Worm (Caenorhabditis elegans) whole organism, late embryonic: ENCODE data around the gene tbx-40.

Experiments
- ama-1 ChIP-seq: fragments of 150-350 bp; optimal IDR thresholded peaks from 2 replicates; lab custom pipeline; 2014
- ceh-14 ChIP-seq: sonication (generic microtip); optimal IDR thresholded peaks from 2 replicates; lab custom pipeline; 2016; ENCODE audit warnings: missing genotype, missing genetic modification characterization, missing compliant biosample characterization
- ceh-19 ChIP-seq: fragments of 200-800 bp; sonication (Bioruptor generic); optimal IDR thresholded peaks from 2 replicates; lab custom pipeline; 2018; ENCODE audit warnings: mild to moderate bottlenecking, missing genetic modification characterization, missing compliant biosample characterization
- ceh-2 ChIP-seq: sonication (generic microtip); optimal IDR thresholded peaks from 2 replicates; lab custom pipeline; 2016; ENCODE audit warnings: missing genotype, missing genetic modification characterization, missing compliant biosample characterization
- ceh-22 ChIP-seq: sonication (generic microtip); optimal IDR thresholded peaks from 2 replicates; lab custom pipeline; 2017; ENCODE audit warnings: missing biosample characterization, missing genetic modification characterization
- dve-1 ChIP-seq: sonication (generic microtip); optimal IDR thresholded peaks from 2 replicates; lab custom pipeline; 2017; ENCODE audit warnings: antibody characterized with exemption, mild to moderate bottlenecking, missing genetic modification characterization, missing compliant biosample characterization
- elt-2 ChIP-seq: sonication (generic microtip); optimal IDR thresholded peaks from 2 replicates; lab custom pipeline; 2016; ENCODE audit warnings: missing genetic modification reagents, missing genetic modification characterization, missing compliant biosample characterization
- lin-11 ChIP-seq: fragments of 200-800 bp; sonication (Bioruptor generic); optimal IDR thresholded peaks from 2 replicates; lab custom pipeline; 2018; ENCODE audit warnings: mild to moderate bottlenecking, missing genetic modification characterization, missing compliant biosample characterization
- npax-4 ChIP-seq: sonication (generic microtip); optimal IDR thresholded peaks from 2 replicates; lab custom pipeline; 2016; ENCODE audit warnings: missing genetic modification characterization, missing compliant biosample characterization
- odd-2 ChIP-seq: sonication (generic microtip); optimal IDR thresholded peaks from 2 replicates; lab custom pipeline; 2017; ENCODE audit warnings: antibody characterized with exemption, mild to moderate bottlenecking, missing genetic modification characterization, missing compliant biosample characterization
- pag-3 ChIP-seq: sonication (generic microtip); optimal IDR thresholded peaks from 2 replicates; lab custom pipeline; 2016; ENCODE audit warnings: missing compliant biosample characterization, missing genetic modification characterization, borderline replicate concordance
- pha-4 ChIP-seq: fragments of 150-350 bp; optimal IDR thresholded peaks from 2 replicates; lab custom pipeline; 2018; ENCODE audit warnings: missing biosample characterization, missing genetic modification reagents, missing genetic modification characterization
- tbx-2 ChIP-seq: sonication (generic microtip); optimal IDR thresholded peaks from 2 replicates; lab custom pipeline; 2016; ENCODE audit warnings: missing genetic modification characterization, missing compliant biosample characterization
- tbx-7 ChIP-seq: sonication (generic microtip); optimal IDR thresholded peaks from 2 replicates; lab custom pipeline; 2016; ENCODE audit warnings: missing genotype, missing genetic modification characterization, missing compliant biosample characterization

DNA sequence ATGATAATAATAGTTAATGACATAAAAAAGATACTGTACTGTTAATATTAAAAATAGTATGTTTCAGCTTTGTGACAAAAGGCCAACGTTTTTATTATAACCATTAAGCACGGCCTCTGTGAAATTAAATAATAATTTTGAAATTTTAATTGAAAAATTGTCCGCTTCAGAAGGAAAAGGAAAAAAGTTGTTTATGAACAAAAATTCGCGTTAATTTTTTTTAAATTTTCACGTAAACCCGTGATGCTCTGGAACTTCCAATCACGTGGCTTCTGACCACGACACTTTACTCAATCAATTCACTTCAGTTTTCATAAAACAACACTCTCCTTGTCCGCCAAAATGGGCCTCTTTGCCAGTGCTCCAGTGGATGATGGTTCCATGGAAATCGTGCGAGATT is 6.7 kb downstream of the tbx-40 start, which contains the start of gene Y73F8A.15:
- TF ChIP-seq npax-4 (tag; lab: Kevin White, UChicago), result no peak
- no peak for TF ChIP-seq tbx-7 (tag; lab: Kevin White, UChicago)
- no peak for TF ChIP-seq tbx-2
- TF ChIP-seq ceh-2 (tag; lab: Kevin White, UChicago), result no peak
- no peak for TF ChIP-seq odd-2 (tag; lab: Kevin White, UChicago)
- TF ChIP-seq lin-11, result no peak
- TF ChIP-seq ceh-14 (tag; lab: Kevin White, UChicago), result no peak
- no peak for TF ChIP-seq elt-2 (tag; lab: Kevin White, UChicago)
- TF ChIP-seq ama-1 (lab: Kevin White, UChicago), result no peak
- no peak for TF ChIP-seq pha-4 (tag; lab: Kevin White, UChicago)
- TF ChIP-seq dve-1 (tag; lab: Kevin White, UChicago), result no peak
- TF ChIP-seq ceh-22 (tag; lab: Kevin White, UChicago), result no peak
- TF ChIP-seq pag-3 (tag; lab: Kevin White, UChicago), result no peak
- TF ChIP-seq ceh-19 (GFP tag; lab: Kevin White, UChicago), result no peak
